Worm (Caenorhabditis elegans) whole organism, early embryonic: ENCODE measurements around the gene srj-23.

Source experiments
- B0310.2 ChIP-seq: sonication (generic microtip); optimal IDR thresholded peaks from 2 replicates; lab custom pipeline; 2016; ENCODE audit warnings: mild to moderate bottlenecking, missing genetic modification characterization, missing compliant biosample characterization
- F13C5.2 ChIP-seq: sonication (generic microtip); optimal IDR thresholded peaks from 2 replicates; lab custom pipeline; 2017; ENCODE audit warnings: mild to moderate bottlenecking, missing genetic modification characterization, inconsistent platforms, missing compliant biosample characterization
- aly-1 ChIP-seq: sonication (generic microtip); optimal IDR thresholded peaks from 2 replicates; lab custom pipeline; 2016; ENCODE audit warnings: missing genetic modification characterization, missing compliant biosample characterization
- ama-1 ChIP-seq: fragments of 150-350 bp; optimal IDR thresholded peaks from 2 replicates; lab custom pipeline; 2014
- ceh-13 ChIP-seq: fragments of 200-800 bp; sonication (Bioruptor generic); optimal IDR thresholded peaks from 2 replicates; lab custom pipeline; 2018; ENCODE audit warnings: mild to moderate bottlenecking, missing genetic modification characterization, missing compliant biosample characterization
- ceh-36 ChIP-seq: sonication (generic microtip); optimal IDR thresholded peaks from 2 replicates; lab custom pipeline; 2016; ENCODE audit warnings: missing genetic modification characterization, inconsistent platforms, missing compliant biosample characterization
- ets-7 ChIP-seq: sonication (generic microtip); optimal IDR thresholded peaks from 2 replicates; lab custom pipeline; 2016; ENCODE audit warnings: missing genotype, missing genetic modification characterization, missing compliant biosample characterization
- flt-1 ChIP-seq: fragments of 200-800 bp; sonication (Bioruptor generic); IDR thresholded peaks from 2 replicates; pipeline ENCODE4 v1.3.6; 2022; ENCODE audit warnings: missing genetic modification characterization, missing compliant biosample characterization
- hmbx-1 ChIP-seq: sonication (generic microtip); optimal IDR thresholded peaks from 2 replicates; lab custom pipeline; 2016; ENCODE audit warnings: mild to moderate bottlenecking, missing genetic modification characterization, missing compliant biosample characterization
- hmg-4 ChIP-seq: fragments of 200-800 bp; sonication (Bioruptor generic); optimal IDR thresholded peaks from 2 replicates; lab custom pipeline; 2018; ENCODE audit warnings: mild to moderate bottlenecking, missing genetic modification characterization, missing compliant biosample characterization
- hnd-1 ChIP-seq: sonication (generic microtip); optimal IDR thresholded peaks from 2 replicates; lab custom pipeline; 2016; ENCODE audit warnings: missing genetic modification characterization, missing compliant biosample characterization
- pes-1 ChIP-seq: fragments of 200-800 bp; sonication (Bioruptor generic); IDR thresholded peaks from 2 replicates; pipeline ENCODE4 v1.3.6; 2022; ENCODE audit warnings: missing genetic modification reagents, missing genetic modification characterization, missing compliant biosample characterization
- scrt-1 ChIP-seq: fragments of 200-800 bp; sonication (Bioruptor generic); IDR thresholded peaks from 2 replicates; pipeline ENCODE4 v1.3.6; 2022; ENCODE audit warnings: missing genetic modification characterization, missing compliant biosample characterization
- sea-1 ChIP-seq: fragments of 200-800 bp; sonication (Bioruptor generic); conservative IDR thresholded peaks from 2 replicates; pipeline ENCODE4 v1.3.6; 2022; ENCODE audit warnings: missing genetic modification characterization, missing compliant biosample characterization
- tbx-11 ChIP-seq: fragments of 200-800 bp; sonication (Bioruptor generic); IDR thresholded peaks from 2 replicates; pipeline ENCODE4 v1.3.6; 2022; ENCODE audit warnings: missing genetic modification characterization, missing compliant biosample characterization
- tbx-37 ChIP-seq: fragments of 200-800 bp; sonication (Bioruptor generic); conservative IDR thresholded peaks from 2 replicates; pipeline ENCODE4 v1.3.6; 2022; ENCODE audit warnings: missing genetic modification reagents, missing genetic modification characterization, missing compliant biosample characterization
- tra-4 ChIP-seq: sonication (generic microtip); optimal IDR thresholded peaks from 2 replicates; lab custom pipeline; 2017; ENCODE audit warnings: missing genetic modification characterization, missing compliant biosample characterization

The srj-23 gene

DNA sequence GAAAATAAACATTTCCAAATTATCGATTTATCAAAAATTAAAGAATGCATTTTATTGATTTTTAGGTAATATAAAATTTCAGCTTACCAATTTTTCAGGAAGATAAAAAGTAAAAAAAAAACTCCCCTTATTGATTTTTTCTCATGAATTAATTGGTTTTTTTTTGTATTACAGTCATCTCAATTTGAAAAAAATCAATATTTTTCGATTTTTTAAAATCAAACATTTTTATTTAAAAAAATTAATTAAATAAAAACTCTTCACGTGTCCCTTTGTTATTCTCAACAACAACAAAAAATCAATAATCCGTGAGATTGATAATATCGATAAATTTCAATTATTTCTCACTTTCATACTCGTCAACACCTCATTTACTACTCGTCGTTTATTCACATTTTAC is 43.9 kb downstream of the srj-23 start, which contains the start of gene C38C3.3:
Gene C38C3.3 (plus strand): TSS at position 301 of the 400 bp plus-strand sequence.
- TF ChIP-seq B0310.2 (tag; lab: Kevin White, UChicago) (no peak), sea-1 (no peak), tbx-11 (no peak), flt-1 (no peak), tra-4 (tag; lab: Kevin White, UChicago) (no peak), hnd-1 (tag; lab: Kevin White, UChicago) (no peak), ceh-36 (tag; lab: Kevin White, UChicago) (no peak), hmg-4 (GFP tag; lab: Kevin White, UChicago) (no peak), ets-7 (tag; lab: Kevin White, UChicago) (no peak), pes-1 (GFP tag; lab: Robert Waterston, UW) (no peak), ceh-13 (GFP tag; lab: Kevin White, UChicago) (no peak), tbx-37 (GFP tag; lab: Robert Waterston, UW) (no peak), aly-1 (tag; lab: Kevin White, UChicago) (no peak), hmbx-1 (tag; lab: Kevin White, UChicago) (no peak)

DNA sequence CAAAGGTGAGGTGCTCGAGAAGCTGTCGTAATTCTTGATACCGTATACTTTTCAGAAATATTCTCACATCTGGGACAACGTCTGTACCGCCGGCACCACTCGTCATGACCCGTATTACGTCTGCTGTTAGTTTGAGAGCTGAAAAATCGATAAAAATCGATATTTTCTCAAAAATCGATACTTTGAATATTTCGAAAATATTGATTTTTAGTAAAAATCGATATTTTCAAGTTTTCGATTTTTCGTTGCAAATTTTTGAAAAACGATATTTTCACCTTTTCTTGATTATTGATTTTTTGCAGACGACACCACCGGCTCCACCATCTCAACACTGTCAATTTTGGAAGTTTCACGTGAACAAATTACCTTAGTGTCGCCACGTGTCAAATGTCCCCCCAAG is 44.3 kb downstream of the srj-23 start:
- TF ChIP-seq tbx-37 (GFP tag; lab: Robert Waterston, UW) (no peak), hmbx-1 (tag; lab: Kevin White, UChicago) (no peak), tra-4 (tag; lab: Kevin White, UChicago) (no peak), pes-1 (GFP tag; lab: Robert Waterston, UW) (no peak), ets-7 (tag; lab: Kevin White, UChicago) (no peak), hmg-4 (GFP tag; lab: Kevin White, UChicago) (no peak), flt-1 (no peak), scrt-1 (no peak)

DNA sequence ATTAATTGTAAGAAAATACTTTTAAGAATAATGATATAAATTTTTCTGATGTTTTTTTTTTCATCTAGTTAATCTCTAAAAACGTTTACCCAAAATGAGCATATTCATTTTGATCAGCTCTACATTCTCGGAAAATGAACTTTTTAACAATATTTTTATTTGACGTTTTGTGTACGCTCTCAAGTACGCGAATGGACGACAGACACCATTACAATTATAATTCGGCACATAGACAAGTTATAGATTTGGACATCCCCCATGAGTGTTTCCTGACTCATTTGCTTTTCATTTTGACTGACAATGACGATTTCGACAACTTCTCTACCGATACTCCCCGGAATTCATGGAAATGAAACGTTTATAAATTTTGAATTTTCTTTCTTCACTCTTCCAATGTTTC is 47.7 kb downstream of the srj-23 start, which contains the start of gene sru-27:
Gene sru-27 (plus strand): TSS at position 301 of the 400 bp plus-strand sequence.
- TF ChIP-seq sea-1, result no peak
- no peak for TF ChIP-seq tbx-37 (GFP tag; lab: Robert Waterston, UW)
- no peak for TF ChIP-seq hmg-4 (GFP tag; lab: Kevin White, UChicago)
- TF ChIP-seq tra-4 (tag; lab: Kevin White, UChicago), result no peak
- no peak for TF ChIP-seq flt-1
- TF ChIP-seq ets-7 (tag; lab: Kevin White, UChicago), result no peak
- TF ChIP-seq ceh-36 (tag; lab: Kevin White, UChicago), result no peak
- TF ChIP-seq F13C5.2 (tag; lab: Kevin White, UChicago), result no peak
- TF ChIP-seq ama-1, result no peak
- TF ChIP-seq hnd-1 (tag; lab: Kevin White, UChicago), result no peak
